Worm (Caenorhabditis elegans) whole organism, L3 larva: ENCODE results near the gene srv-34.

Experiments
- R02D3.7 ChIP-seq: fragments of 150-350 bp; optimal IDR thresholded peaks from 2 replicates; lab custom pipeline; 2014; ENCODE audit warnings: missing biosample characterization, missing genetic modification characterization
- ZK546.5 ChIP-seq: sonication (generic microtip); optimal IDR thresholded peaks from 2 replicates; lab custom pipeline; 2017; ENCODE audit warnings: missing biosample characterization, missing genetic modification characterization
- aly-2 ChIP-seq: fragments of 150-350 bp; optimal IDR thresholded peaks from 2 replicates; lab custom pipeline; 2014; ENCODE audit warnings: missing biosample characterization, missing genetic modification characterization
- ama-1 ChIP-seq: fragments of 150-350 bp; optimal IDR thresholded peaks from 2 replicates; lab custom pipeline; 2018
- ceh-16 ChIP-seq: sonication (generic microtip); optimal IDR thresholded peaks from 2 replicates; lab custom pipeline; 2017; ENCODE audit warnings: missing biosample characterization, missing genetic modification characterization
- ceh-28 ChIP-seq: fragments of 150-350 bp; optimal IDR thresholded peaks from 2 replicates; lab custom pipeline; 2014; ENCODE audit warnings: missing biosample characterization, missing genetic modification reagents, missing genetic modification characterization
- ceh-82 ChIP-seq: fragments of 150-350 bp; optimal IDR thresholded peaks from 2 replicates; lab custom pipeline; 2014; ENCODE audit warnings: missing biosample characterization, missing genetic modification characterization
- ceh-9 ChIP-seq: sonication (generic microtip); optimal IDR thresholded peaks from 2 replicates; lab custom pipeline; 2018; ENCODE audit warnings: missing biosample characterization, missing genetic modification characterization
- daf-12 ChIP-seq: fragments of 150-350 bp; optimal IDR thresholded peaks from 2 replicates; lab custom pipeline; 2014; ENCODE audit warnings: missing biosample characterization, missing genetic modification reagents, missing genetic modification characterization
- egl-27 ChIP-seq: sonication (generic microtip); optimal IDR thresholded peaks from 4 replicates; lab custom pipeline; 2017; ENCODE audit warnings: missing biosample characterization, missing genetic modification reagents, missing genetic modification characterization
- egl-5 ChIP-seq: fragments of 150-350 bp; optimal IDR thresholded peaks from 2 replicates; lab custom pipeline; 2017; ENCODE audit warnings: missing biosample characterization, missing genetic modification reagents, missing genetic modification characterization, inconsistent platforms
- elt-1 ChIP-seq: fragments of 150-350 bp; optimal IDR thresholded peaks from 2 replicates; lab custom pipeline; 2014; ENCODE audit warnings: missing biosample characterization, missing genetic modification characterization
- elt-2 ChIP-seq: sonication (generic microtip); optimal IDR thresholded peaks from 2 replicates; lab custom pipeline; 2016; ENCODE audit warnings: missing genetic modification reagents, mild to moderate bottlenecking, missing genetic modification characterization, missing compliant biosample characterization
- elt-3 ChIP-seq, 3 experiments: fragments of 150-350 bp in 1 of 3; sonication (generic microtip) in 2 of 3; optimal IDR thresholded peaks; 2 replicates in 2 of 3; 4 replicates in 1 of 3; lab custom pipeline; 2014 to 2017; ENCODE audit warnings: missing biosample characterization in 3 of 3, missing genetic modification characterization in 3 of 3
- eor-1 ChIP-seq, 2 experiments: fragments of 150-350 bp; optimal IDR thresholded peaks; 2 replicates each; lab custom pipeline; 2014 to 2018; ENCODE audit warnings: missing biosample characterization in 2 of 2, missing genetic modification characterization in 2 of 2
- fkh-10 ChIP-seq: sonication (generic microtip); optimal IDR thresholded peaks from 2 replicates; lab custom pipeline; 2017; ENCODE audit warnings: missing biosample characterization, missing genetic modification reagents, missing genetic modification characterization
- fkh-2 ChIP-seq: fragments of 150-350 bp; optimal IDR thresholded peaks from 2 replicates; lab custom pipeline; 2014; ENCODE audit warnings: missing biosample characterization, missing genetic modification reagents, missing genetic modification characterization
- fos-1 ChIP-seq: fragments of 150-350 bp; optimal IDR thresholded peaks from 2 replicates; lab custom pipeline; 2014; ENCODE audit warnings: missing biosample characterization, missing genetic modification characterization
- hmg-11 ChIP-seq: sonication (generic microtip); optimal IDR thresholded peaks from 2 replicates; lab custom pipeline; 2016; ENCODE audit warnings: missing genetic modification characterization, missing compliant biosample characterization
- jun-1 ChIP-seq: fragments of 150-350 bp; optimal IDR thresholded peaks from 2 replicates; lab custom pipeline; 2014; ENCODE audit warnings: missing biosample characterization, missing genetic modification reagents, missing genetic modification characterization
- lin-15B ChIP-seq: fragments of 150-350 bp; optimal IDR thresholded peaks from 2 replicates; lab custom pipeline; 2014; ENCODE audit warnings: missing biosample characterization, missing genetic modification characterization
- lin-39 ChIP-seq: fragments of 150-350 bp; optimal IDR thresholded peaks from 2 replicates; lab custom pipeline; 2018; ENCODE audit warnings: missing biosample characterization, missing genetic modification reagents, missing genetic modification characterization
- lsy-12 ChIP-seq: sonication (generic microtip); optimal IDR thresholded peaks from 2 replicates; lab custom pipeline; 2016; ENCODE audit warnings: mild to moderate bottlenecking, missing genetic modification characterization, missing compliant biosample characterization
- mdl-1 ChIP-seq: fragments of 150-350 bp; optimal IDR thresholded peaks from 2 replicates; lab custom pipeline; 2014; ENCODE audit warnings: missing biosample characterization, missing genetic modification characterization
- mml-1 ChIP-seq: fragments of 150-350 bp; sonication (generic microtip); optimal IDR thresholded peaks from 3 replicates; lab custom pipeline; 2014; ENCODE audit warnings: missing biosample characterization, missing genetic modification characterization
- nfya-1 ChIP-seq: sonication (generic microtip); optimal IDR thresholded peaks from 2 replicates; lab custom pipeline; 2017; ENCODE audit warnings: missing genetic modification characterization, mild to moderate bottlenecking, missing compliant biosample characterization, antibody characterized with exemption, moderate library complexity; ENCODE audit not compliant: insufficient read depth
- nhr-11 ChIP-seq: fragments of 150-350 bp; optimal IDR thresholded peaks from 2 replicates; lab custom pipeline; 2014; ENCODE audit warnings: missing biosample characterization, missing genetic modification characterization
- nhr-12 ChIP-seq: fragments of 150-350 bp; optimal IDR thresholded peaks from 2 replicates; lab custom pipeline; 2014; ENCODE audit warnings: missing biosample characterization, missing genetic modification characterization
- nhr-23 ChIP-seq: fragments of 150-350 bp; optimal IDR thresholded peaks from 2 replicates; lab custom pipeline; 2014; ENCODE audit warnings: missing biosample characterization, missing genetic modification reagents, missing genetic modification characterization
- nhr-237 ChIP-seq: fragments of 150-350 bp; optimal IDR thresholded peaks from 2 replicates; lab custom pipeline; 2014; ENCODE audit warnings: missing biosample characterization, missing genetic modification characterization
- nhr-25 ChIP-seq: sonication (generic microtip); optimal IDR thresholded peaks from 2 replicates; lab custom pipeline; 2017; ENCODE audit warnings: missing biosample characterization, missing genetic modification characterization
- nhr-28 ChIP-seq: fragments of 150-350 bp; optimal IDR thresholded peaks from 2 replicates; lab custom pipeline; 2014; ENCODE audit warnings: missing biosample characterization, missing genetic modification characterization
- nhr-43 ChIP-seq: sonication (generic microtip); optimal IDR thresholded peaks from 2 replicates; lab custom pipeline; 2016; ENCODE audit warnings: mild to moderate bottlenecking, missing genetic modification characterization, missing compliant biosample characterization; ENCODE audit not compliant: poor library complexity, severe bottlenecking
- nhr-67 ChIP-seq: fragments of 150-350 bp; optimal IDR thresholded peaks from 2 replicates; lab custom pipeline; 2014; ENCODE audit warnings: missing biosample characterization, missing genetic modification characterization
- nhr-76 ChIP-seq: fragments of 150-350 bp; sonication (generic microtip); optimal IDR thresholded peaks from 5 replicates; lab custom pipeline; 2014; ENCODE audit warnings: missing biosample characterization, missing genetic modification characterization
- nhr-77 ChIP-seq: fragments of 150-350 bp; optimal IDR thresholded peaks from 2 replicates; lab custom pipeline; 2014; ENCODE audit warnings: missing biosample characterization, missing genetic modification characterization
- pha-4 ChIP-seq: fragments of 150-350 bp; optimal IDR thresholded peaks from 2 replicates; lab custom pipeline; 2014; ENCODE audit warnings: missing biosample characterization, missing genetic modification reagents, missing genetic modification characterization
- pqm-1 ChIP-seq: fragments of 150-350 bp; optimal IDR thresholded peaks from 2 replicates; lab custom pipeline; 2017; ENCODE audit warnings: missing biosample characterization, missing genetic modification characterization, inconsistent platforms
- sea-2 ChIP-seq: fragments of 150-350 bp; sonication (generic microtip); optimal IDR thresholded peaks from 4 replicates; lab custom pipeline; 2014; ENCODE audit warnings: missing biosample characterization, missing genetic modification reagents, missing genetic modification characterization
- skn-1 ChIP-seq: fragments of 150-350 bp; optimal IDR thresholded peaks from 2 replicates; lab custom pipeline; 2014; ENCODE audit warnings: missing biosample characterization, missing genetic modification characterization
- snpc-4 ChIP-seq: fragments of 150-350 bp; optimal IDR thresholded peaks from 2 replicates; lab custom pipeline; 2014; ENCODE audit warnings: missing biosample characterization, missing genetic modification characterization
- tbx-2 ChIP-seq: sonication (generic microtip); optimal IDR thresholded peaks from 2 replicates; lab custom pipeline; 2016; ENCODE audit warnings: mild to moderate bottlenecking, missing genetic modification characterization, missing compliant biosample characterization
- unc-39 ChIP-seq: sonication (generic microtip); optimal IDR thresholded peaks from 4 replicates; lab custom pipeline; 2017; ENCODE audit warnings: missing biosample characterization, missing genetic modification characterization
- unc-62 ChIP-seq: fragments of 150-350 bp; sonication (generic microtip); optimal IDR thresholded peaks from 4 replicates; lab custom pipeline; 2014; ENCODE audit warnings: missing biosample characterization, missing genetic modification reagents, missing genetic modification characterization
- zag-1 ChIP-seq: fragments of 150-350 bp; optimal IDR thresholded peaks from 2 replicates; lab custom pipeline; 2014; ENCODE audit warnings: missing biosample characterization, missing genetic modification characterization
- ztf-11 ChIP-seq: fragments of 150-350 bp; optimal IDR thresholded peaks from 2 replicates; lab custom pipeline; 2014; ENCODE audit warnings: missing biosample characterization, missing genetic modification characterization
- ztf-4 ChIP-seq: fragments of 150-350 bp; optimal IDR thresholded peaks from 2 replicates; lab custom pipeline; 2014; ENCODE audit warnings: missing biosample characterization, missing genetic modification characterization

srv-34 gene

DNA sequence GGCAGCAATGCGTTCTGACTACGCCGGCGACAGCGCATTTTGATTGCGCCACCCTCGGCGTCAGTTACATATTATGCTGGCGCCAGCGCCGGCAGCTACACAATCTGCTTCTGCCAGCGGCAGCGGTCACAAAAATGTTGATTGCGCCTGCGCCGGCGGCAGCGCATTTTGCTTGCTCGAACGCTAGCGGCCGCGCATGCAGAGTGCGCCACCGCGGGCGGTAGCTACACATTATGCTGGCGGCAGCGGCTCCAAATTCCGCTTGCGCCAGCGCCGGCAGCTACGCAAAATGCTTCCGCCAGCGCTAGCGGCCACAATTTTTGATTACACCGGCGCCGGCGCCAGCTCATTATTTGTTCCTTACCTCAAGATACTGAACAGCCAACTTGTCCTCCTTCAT, 2.6 kb upstream of the srv-34 start:
- TF ChIP-seq fkh-10 (GFP tag; lab: Kevin White, UChicago) = no peak

ce11 chrV:16376430-16376948, 1.9 kb upstream of the srv-34 start:
- TF ChIP-seq jun-1 (no peak), egl-27 (tag; lab: Kevin White, UChicago) (no peak), lin-15B (no peak), nfya-1 (no peak), lin-39 (tag; lab: Kevin White, UChicago) (no peak), mml-1 (no peak), unc-39 (no peak), hmg-11 (tag; lab: Kevin White, UChicago) (no peak), unc-62 (GFP tag; lab: Kevin White, UChicago) (no peak), eor-1 (tag; optimal IDR thresholded peaks at IDR 0.05; lab: Kevin White, UChicago) (no peak), pha-4 (tag; lab: Kevin White, UChicago) (no peak)

ce11 chrV:16370039-16370438, 4.5 kb downstream of the srv-34 start:
- TF ChIP-seq ceh-82 (tag; lab: Kevin White, UChicago) = no peak
- TF ChIP-seq ceh-28 = no peak
- TF ChIP-seq nfya-1 = peak; percentile 64
- no peak for TF ChIP-seq egl-27 (tag; lab: Kevin White, UChicago)
- TF ChIP-seq skn-1 = peak; percentile 65
- no peak for TF ChIP-seq ceh-9
- TF ChIP-seq nhr-12 (tag; lab: Kevin White, UChicago) = no peak
- TF ChIP-seq hmg-11 (tag; lab: Kevin White, UChicago) = peak; percentile 83
- TF ChIP-seq eor-1 (tag; optimal IDR thresholded peaks at IDR 0.05; lab: Kevin White, UChicago) = no peak
- TF ChIP-seq fos-1 (tag; lab: Kevin White, UChicago) = no peak
- TF ChIP-seq nhr-237 (tag; lab: Kevin White, UChicago) = no peak
- peak; percentile 71 for TF ChIP-seq elt-2 (tag; lab: Kevin White, UChicago)
- no peak for TF ChIP-seq aly-2 (tag; lab: Kevin White, UChicago)
- peak; percentile 16 for TF ChIP-seq snpc-4 (tag; lab: Kevin White, UChicago)
- no peak for TF ChIP-seq ama-1
- no peak for TF ChIP-seq unc-62 (GFP tag; lab: Kevin White, UChicago)
- TF ChIP-seq egl-5 (tag; lab: Kevin White, UChicago) = no peak
- TF ChIP-seq sea-2 (GFP tag; lab: Kevin White, UChicago) = no peak
- no peak for TF ChIP-seq R02D3.7 (tag; lab: Kevin White, UChicago)
- no peak for TF ChIP-seq nhr-67
- no peak for TF ChIP-seq elt-1 (tag; lab: Kevin White, UChicago)
- TF ChIP-seq nhr-43 (tag; lab: Kevin White, UChicago) = peak; percentile 73
- TF ChIP-seq nhr-28 = no peak
- peak; percentile 71 for TF ChIP-seq lsy-12 (tag; lab: Kevin White, UChicago)
- TF ChIP-seq nhr-25 (tag; lab: Kevin White, UChicago) = peak; percentile 61
- TF ChIP-seq mdl-1 (tag; lab: Kevin White, UChicago) = no peak
- peak; percentile 2 for TF ChIP-seq nhr-23 (tag; lab: Kevin White, UChicago)
- no peak for TF ChIP-seq ceh-16 (tag; lab: Kevin White, UChicago)
- TF ChIP-seq nhr-77 (tag; lab: Kevin White, UChicago) = no peak
- TF ChIP-seq lin-39 (tag; lab: Kevin White, UChicago) = peak; percentile 60
- TF ChIP-seq ZK546.5 (tag; lab: Kevin White, UChicago) = no peak
- no peak for TF ChIP-seq zag-1 (tag; lab: Kevin White, UChicago)
- TF ChIP-seq jun-1 = peak; percentile 66
- TF ChIP-seq elt-3 (tag; optimal IDR thresholded peaks at IDR 0.05; lab: Kevin White, UChicago) = peak in 1 of 3 experiments; percentile 8
- TF ChIP-seq ztf-11 (tag; lab: Kevin White, UChicago) = no peak
- TF ChIP-seq tbx-2 (tag; lab: Kevin White, UChicago) = peak; percentile 63
- TF ChIP-seq daf-12 (tag; lab: Kevin White, UChicago) = no peak
- no peak for TF ChIP-seq mml-1
- no peak for TF ChIP-seq fkh-2 (tag; lab: Kevin White, UChicago)
- peak; percentile 48 for TF ChIP-seq lin-15B
- TF ChIP-seq fkh-10 (GFP tag; lab: Kevin White, UChicago) = no peak
- TF ChIP-seq nhr-11 (tag; lab: Kevin White, UChicago) = no peak
- peak; percentile 21 for TF ChIP-seq ztf-4 (tag; lab: Kevin White, UChicago)
- peak; percentile 68 for TF ChIP-seq pha-4 (tag; lab: Kevin White, UChicago)
- TF ChIP-seq pqm-1 (tag; lab: Kevin White, UChicago) = peak; percentile 25
- TF ChIP-seq unc-39 = no peak
- no peak for TF ChIP-seq nhr-76 (tag; lab: Kevin White, UChicago)
